Worm (Caenorhabditis elegans) whole organism, L3 larva: Measurements from ENCODE around the gene irg-1.

ENCODE experiments used
- ZK546.5 ChIP-seq: sonication (generic microtip); optimal IDR thresholded peaks from 2 replicates; lab custom pipeline; 2017; ENCODE audit warnings: missing biosample characterization, missing genetic modification characterization
- aly-2 ChIP-seq: fragments of 150-350 bp; optimal IDR thresholded peaks from 2 replicates; lab custom pipeline; 2014; ENCODE audit warnings: missing biosample characterization, missing genetic modification characterization
- elt-3 ChIP-seq, 3 experiments: fragments of 150-350 bp in 1 of 3; sonication (generic microtip) in 2 of 3; optimal IDR thresholded peaks; 2 replicates in 2 of 3; 4 replicates in 1 of 3; lab custom pipeline; 2014 to 2017; ENCODE audit warnings: missing biosample characterization in 3 of 3, missing genetic modification characterization in 3 of 3
- eor-1 ChIP-seq, 2 experiments: fragments of 150-350 bp; optimal IDR thresholded peaks; 2 replicates each; lab custom pipeline; 2014 to 2018; ENCODE audit warnings: missing biosample characterization in 2 of 2, missing genetic modification characterization in 2 of 2
- lin-39 ChIP-seq: fragments of 150-350 bp; optimal IDR thresholded peaks from 2 replicates; lab custom pipeline; 2018; ENCODE audit warnings: missing biosample characterization, missing genetic modification reagents, missing genetic modification characterization
- nhr-11 ChIP-seq: fragments of 150-350 bp; optimal IDR thresholded peaks from 2 replicates; lab custom pipeline; 2014; ENCODE audit warnings: missing biosample characterization, missing genetic modification characterization
- nhr-28 ChIP-seq: fragments of 150-350 bp; optimal IDR thresholded peaks from 2 replicates; lab custom pipeline; 2014; ENCODE audit warnings: missing biosample characterization, missing genetic modification characterization
- pha-4 ChIP-seq: fragments of 150-350 bp; optimal IDR thresholded peaks from 2 replicates; lab custom pipeline; 2014; ENCODE audit warnings: missing biosample characterization, missing genetic modification reagents, missing genetic modification characterization
- unc-39 ChIP-seq: sonication (generic microtip); optimal IDR thresholded peaks from 4 replicates; lab custom pipeline; 2017; ENCODE audit warnings: missing biosample characterization, missing genetic modification characterization
- zag-1 ChIP-seq: fragments of 150-350 bp; optimal IDR thresholded peaks from 2 replicates; lab custom pipeline; 2014; ENCODE audit warnings: missing biosample characterization, missing genetic modification characterization
- ztf-11 ChIP-seq: fragments of 150-350 bp; optimal IDR thresholded peaks from 2 replicates; lab custom pipeline; 2014; ENCODE audit warnings: missing biosample characterization, missing genetic modification characterization

ce11 chrV:3512381-3512780 lies 11.0 kb upstream of the irg-1 start, which contains the start of gene str-226:
- TF ChIP-seq nhr-28 (tag; lab: Kevin White, UChicago) (no peak), ztf-11 (tag; lab: Kevin White, UChicago) (no peak), ZK546.5 (no peak), lin-39 (tag; lab: Kevin White, UChicago) (no peak), elt-3 (tag; optimal IDR thresholded peaks at IDR 0.05; lab: Kevin White, UChicago) (no peak), unc-39 (tag; lab: Kevin White, UChicago) (no peak), zag-1 (tag; lab: Kevin White, UChicago) (no peak), eor-1 (tag; optimal IDR thresholded peaks at IDR 0.05; lab: Kevin White, UChicago) (no peak), aly-2 (no peak), pha-4 (tag; lab: Kevin White, UChicago) (no peak), nhr-11 (tag; lab: Kevin White, UChicago) (no peak)
